Fruit fly (Drosophila melanogaster): ENCODE measurements around the gene hzg.

hzg gene

dm6 chr3L:16050887-16051258 lies 46.3 kb upstream of the hzg start, which contains the start of gene Diap1 (continued):
- peak; percentile 86 for TF ChIP-seq Scr (GFP tag; IDR thresholded peaks at IDR 0.05; ENCODE audit: partially characterized antibody)
- peak; percentile 77 for TF ChIP-seq Lhr (GFP tag; optimal IDR thresholded peaks at IDR 0.05)
- peak; percentile 100 for TF ChIP-seq CG14710 (tag; optimal IDR thresholded peaks at IDR 0.05)
- no peak for TF ChIP-seq gt (GFP tag; IDR thresholded peaks at IDR 0.05)
- TF ChIP-seq pfk (GFP tag; optimal IDR thresholded peaks at IDR 0.05) = peak; percentile 64
- TF ChIP-seq CG8924 (tag; optimal IDR thresholded peaks at IDR 0.05) = no peak
- TF ChIP-seq Side (GFP tag; optimal IDR thresholded peaks at IDR 0.05) = no peak
- TF ChIP-seq CG6791 (GFP tag; IDR thresholded peaks at IDR 0.05; ENCODE audit: partially characterized antibody) = peak; percentile 96
- TF ChIP-seq inv (GFP tag; IDR thresholded peaks at IDR 0.05; ENCODE audit: partially characterized antibody) = peak; percentile 84
- TF ChIP-seq knrl (GFP tag; IDR thresholded peaks at IDR 0.05; ENCODE audit: partially characterized antibody) = peak; percentile 88
- peak; percentile 82 for TF ChIP-seq Sry-β (GFP tag; optimal IDR thresholded peaks at IDR 0.05)
- TF ChIP-seq vfl (GFP tag; optimal IDR thresholded peaks at IDR 0.05) = no peak
- peak; percentile 87 for TF ChIP-seq sens (GFP tag)
- TF ChIP-seq stwl (tag; optimal IDR thresholded peaks at IDR 0.05) = peak; percentile 93
- TF ChIP-seq CG11696 (GFP tag; IDR thresholded peaks at IDR 0.05) = no peak
- no peak for TF ChIP-seq CG3995 (GFP tag; optimal IDR thresholded peaks at IDR 0.05)
- TF ChIP-seq vvl (GFP tag; IDR thresholded peaks at IDR 0.05) = peak; percentile 76
- peak; percentile 89 for TF ChIP-seq CG2129 (GFP tag; IDR thresholded peaks at IDR 0.05; ENCODE audit: partially characterized antibody)
- peak; percentile 15 for TF ChIP-seq Blimp-1 (GFP tag; optimal IDR thresholded peaks at IDR 0.05)
- peak; percentile 95 for TF ChIP-seq Bgb (GFP tag; IDR thresholded peaks at IDR 0.05; ENCODE audit: partially characterized antibody)
- TF ChIP-seq bbx (GFP tag; IDR thresholded peaks at IDR 0.05; ENCODE audit: partially characterized antibody) = peak; percentile 92
- peak; percentile 90 for TF ChIP-seq Sry-δ (GFP tag; optimal IDR thresholded peaks at IDR 0.05)
- TF ChIP-seq CG10654 (GFP tag; optimal IDR thresholded peaks at IDR 0.05) = peak; percentile 6
- peak; percentile 17 for TF ChIP-seq CG9817 (tag; optimal IDR thresholded peaks at IDR 0.05)

dm6 chr3L:16049955-16050886 lies 45.7 kb upstream of the hzg start:
- TF ChIP-seq CG12659 (GFP tag; optimal IDR thresholded peaks at IDR 0.05) (peak; percentile 40), CG11696 (GFP tag; IDR thresholded peaks at IDR 0.05) (0 out of 2 replicates have a peak, but pooled peaks have one; percentile 5), Hr51 (GFP tag; optimal IDR thresholded peaks at IDR 0.05) (no peak), CG1603 (tag; optimal IDR thresholded peaks at IDR 0.05) (peak; percentile 10), mld (GFP tag; IDR thresholded peaks at IDR 0.05; ENCODE audit: partially characterized antibody) (no peak), H15 (GFP tag; IDR thresholded peaks at IDR 0.05) (no peak), CG10267 (tag; optimal IDR thresholded peaks at IDR 0.05) (no peak), sna (GFP tag; IDR thresholded peaks at IDR 0.05; ENCODE audit: partially characterized antibody) (0 out of 2 replicates have a peak, but pooled peaks have one; percentile 15), zf30C (GFP tag; optimal IDR thresholded peaks at IDR 0.05) (no peak), E2f1 (GFP tag; IDR thresholded peaks at IDR 0.05) (peak; percentile 6; the same call in 1 of the 2 replicates), lilli (GFP tag; optimal IDR thresholded peaks at IDR 0.05) (no peak), CG14965 (GFP tag; optimal IDR thresholded peaks at IDR 0.05; ENCODE audit: borderline replicate concordance) (no peak), HLHmδ (GFP tag; optimal IDR thresholded peaks at IDR 0.05) (peak; percentile 9), CG6254 (GFP tag; optimal IDR thresholded peaks at IDR 0.05) (peak; percentile 19), CG12769 (tag; optimal IDR thresholded peaks at IDR 0.05) (peak; percentile 68), Chrac-16 (GFP tag; optimal IDR thresholded peaks at IDR 0.05) (no peak), twi (tag; optimal IDR thresholded peaks at IDR 0.05) (peak; percentile 88), so (GFP tag; IDR thresholded peaks at IDR 0.05) (peak; percentile 8; the same call in 1 of the 3 replicates), CG10959 (GFP tag; IDR thresholded peaks at IDR 0.05) (0 out of 2 replicates have a peak, but pooled peaks have one; percentile 12), CG8944 (GFP tag; optimal IDR thresholded peaks at IDR 0.05) (no peak), gsb-n (tag; optimal IDR thresholded peaks at IDR 0.05) (peak; percentile 3), CG8089 (GFP tag; optimal IDR thresholded peaks at IDR 0.05) (no peak), CG32767 (GFP tag; IDR thresholded peaks at IDR 0.05) (no peak), CoRest (tag; optimal IDR thresholded peaks at IDR 0.05) (peak; percentile 9)
